Fruit fly (Drosophila melanogaster): ENCODE data around the gene dmt.

dmt gene

DNA sequence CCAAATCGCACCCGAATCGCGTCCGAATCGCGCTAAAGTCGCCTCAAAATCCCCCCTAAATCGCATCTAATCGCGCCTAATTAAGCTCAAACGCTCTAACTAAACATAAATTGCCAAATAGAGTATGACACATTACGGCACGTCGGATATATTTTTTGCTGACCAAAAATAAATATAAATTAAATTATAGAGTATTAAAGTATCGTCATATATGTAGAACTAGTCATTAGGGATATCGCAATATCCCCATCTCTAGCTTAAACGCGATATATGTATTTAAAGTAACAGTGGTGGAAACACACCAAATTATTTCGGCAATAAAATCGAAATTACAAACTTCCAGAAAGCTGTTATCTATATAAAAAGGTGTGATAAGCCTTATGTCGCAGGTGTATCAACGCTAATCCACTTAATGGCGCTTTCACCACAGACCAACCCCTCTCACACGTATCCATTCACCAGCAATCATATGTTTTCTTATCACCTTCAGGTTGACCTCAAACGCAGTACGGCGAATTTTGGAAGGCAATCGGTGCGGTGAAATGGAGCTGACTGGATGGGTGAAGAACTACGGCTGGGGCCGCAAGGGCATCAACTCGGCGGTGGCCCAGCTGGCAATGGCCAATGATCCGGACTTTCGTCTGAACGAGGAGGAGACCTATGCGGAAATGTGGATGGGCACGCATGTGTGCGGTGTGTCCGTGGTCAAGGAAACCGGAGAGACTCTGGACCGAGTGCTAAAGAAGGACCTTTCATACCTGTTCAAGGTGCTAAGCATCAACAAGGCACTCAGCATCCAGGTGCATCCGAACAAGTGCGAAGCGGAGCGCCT lies 48.6 kb downstream of the dmt start, which contains the start of gene Mpi (continued):
- peak; percentile 40 for TF ChIP-seq CG17385 (GFP tag; optimal IDR thresholded peaks at IDR 0.05)
- TF ChIP-seq Usf (GFP tag; optimal IDR thresholded peaks at IDR 0.05) = no peak
- TF ChIP-seq nom (GFP tag; optimal IDR thresholded peaks at IDR 0.05) = no peak
- TF ChIP-seq Fer3 (tag; optimal IDR thresholded peaks at IDR 0.05) = no peak
- no peak for TF ChIP-seq CG10654 (GFP tag; optimal IDR thresholded peaks at IDR 0.05)
- no peak for TF ChIP-seq Fer2 (tag; optimal IDR thresholded peaks at IDR 0.05)
- peak; percentile 82 for TF ChIP-seq CG3995 (GFP tag; optimal IDR thresholded peaks at IDR 0.05)
- peak; percentile 37 for TF ChIP-seq az2 (GFP tag; optimal IDR thresholded peaks at IDR 0.05)
- no peak for TF ChIP-seq CG11093 (GFP tag; IDR thresholded peaks at IDR 0.05)
- TF ChIP-seq CG15479 (GFP tag; optimal IDR thresholded peaks at IDR 0.05) = no peak
- no peak for TF ChIP-seq Lim3 (GFP tag; IDR thresholded peaks at IDR 0.05)
- no peak for TF ChIP-seq unpg (GFP tag; optimal IDR thresholded peaks at IDR 0.05)
- TF ChIP-seq al (GFP tag; IDR thresholded peaks at IDR 0.05) = no peak
- no peak for TF ChIP-seq Trl (optimal IDR thresholded peaks at IDR 0.05)
- TF ChIP-seq Trl (GFP tag; optimal IDR thresholded peaks at IDR 0.05) = no peak
- peak; percentile 29 for TF ChIP-seq Atf6 (GFP tag; IDR thresholded peaks at IDR 0.05)
- no peak for TF ChIP-seq Kr (GFP tag; optimal IDR thresholded peaks at IDR 0.05)
- TF ChIP-seq psq (GFP tag; optimal IDR thresholded peaks at IDR 0.05) = no peak
- TF ChIP-seq CG15073 (GFP tag; optimal IDR thresholded peaks at IDR 0.05) = no peak
- no peak for TF ChIP-seq lab (GFP tag; optimal IDR thresholded peaks at IDR 0.05)
- TF ChIP-seq pzg (GFP tag; optimal IDR thresholded peaks at IDR 0.05) = peak; percentile 54
- peak; percentile 48 for TF ChIP-seq CG10267 (tag; optimal IDR thresholded peaks at IDR 0.05)
- TF ChIP-seq croc (GFP tag; conservative IDR thresholded peaks at IDR 0.05) = no peak
- TF ChIP-seq ato (GFP tag; IDR thresholded peaks at IDR 0.05; ENCODE audit: partially characterized antibody) = 0 out of 2 replicates have a peak, but pooled peaks have one; percentile 45
- TF ChIP-seq chinmo (GFP tag; IDR thresholded peaks at IDR 0.05; ENCODE audit: partially characterized antibody) = 0 out of 4 replicates have a peak, but pooled peaks have one; percentile 32
- TF ChIP-seq Camta (GFP tag; optimal IDR thresholded peaks at IDR 0.05) = no peak
- no peak; the same call in 2 of the 3 replicates for TF ChIP-seq B-H1 (GFP tag; IDR thresholded peaks at IDR 0.05)
- TF ChIP-seq CG30403 (GFP tag; optimal IDR thresholded peaks at IDR 0.05) = peak; percentile 18
- no peak for TF ChIP-seq CG7928 (GFP tag; optimal IDR thresholded peaks at IDR 0.05)
- TF ChIP-seq CG31224 (GFP tag; IDR thresholded peaks at IDR 0.05) = no peak
- TF ChIP-seq lov (optimal IDR thresholded peaks at IDR 0.05) = no peak
- no peak for TF ChIP-seq lov (GFP tag; IDR thresholded peaks at IDR 0.05)
- TF ChIP-seq CG2678 (tag; optimal IDR thresholded peaks at IDR 0.05) = no peak
- peak; percentile 36 for TF ChIP-seq CG12299 (tag; optimal IDR thresholded peaks at IDR 0.05)
- TF ChIP-seq hth (optimal IDR thresholded peaks at IDR 0.05) = no peak
- no peak for TF ChIP-seq nau (GFP tag; optimal IDR thresholded peaks at IDR 0.05)
- TF ChIP-seq CG18476 (GFP tag; optimal IDR thresholded peaks at IDR 0.05) = no peak
- TF ChIP-seq CTCF (GFP tag; optimal IDR thresholded peaks at IDR 0.05) = no peak
- no peak for TF ChIP-seq CG8944 (GFP tag; optimal IDR thresholded peaks at IDR 0.05)
- TF ChIP-seq B-H2 (GFP tag; optimal IDR thresholded peaks at IDR 0.05) = peak; percentile 36
- peak; percentile 43 for TF ChIP-seq Fer1 (GFP tag; optimal IDR thresholded peaks at IDR 0.05)
- TF ChIP-seq ftz-f1 (GFP tag; optimal IDR thresholded peaks at IDR 0.05) = peak; percentile 71
- no peak for TF ChIP-seq pan (optimal IDR thresholded peaks at IDR 0.05)
- TF ChIP-seq pan (GFP tag; optimal IDR thresholded peaks at IDR 0.05 in 1 of 2, IDR thresholded peaks at IDR 0.05 in 1 of 2) = peak in 1 of 2 experiments; percentile 28
- TF ChIP-seq fd96Cb (tag; optimal IDR thresholded peaks at IDR 0.05) = peak; percentile 19
- TF ChIP-seq nmo (GFP tag; optimal IDR thresholded peaks at IDR 0.05) = peak; percentile 49
- TF ChIP-seq CG17802 (tag; optimal IDR thresholded peaks at IDR 0.05) = peak; percentile 18
- TF ChIP-seq gce (GFP tag; IDR thresholded peaks at IDR 0.05) = no peak
- no peak for TF ChIP-seq CG9215 (GFP tag; IDR thresholded peaks at IDR 0.05)
- no peak for TF ChIP-seq ap (GFP tag; IDR thresholded peaks at IDR 0.05)
- no peak for TF ChIP-seq abd-A (tag; optimal IDR thresholded peaks at IDR 0.05)
